Fruit fly (Drosophila melanogaster): Measurements from ENCODE around the gene Prosalpha6.

Prosalpha6 gene

DNA sequence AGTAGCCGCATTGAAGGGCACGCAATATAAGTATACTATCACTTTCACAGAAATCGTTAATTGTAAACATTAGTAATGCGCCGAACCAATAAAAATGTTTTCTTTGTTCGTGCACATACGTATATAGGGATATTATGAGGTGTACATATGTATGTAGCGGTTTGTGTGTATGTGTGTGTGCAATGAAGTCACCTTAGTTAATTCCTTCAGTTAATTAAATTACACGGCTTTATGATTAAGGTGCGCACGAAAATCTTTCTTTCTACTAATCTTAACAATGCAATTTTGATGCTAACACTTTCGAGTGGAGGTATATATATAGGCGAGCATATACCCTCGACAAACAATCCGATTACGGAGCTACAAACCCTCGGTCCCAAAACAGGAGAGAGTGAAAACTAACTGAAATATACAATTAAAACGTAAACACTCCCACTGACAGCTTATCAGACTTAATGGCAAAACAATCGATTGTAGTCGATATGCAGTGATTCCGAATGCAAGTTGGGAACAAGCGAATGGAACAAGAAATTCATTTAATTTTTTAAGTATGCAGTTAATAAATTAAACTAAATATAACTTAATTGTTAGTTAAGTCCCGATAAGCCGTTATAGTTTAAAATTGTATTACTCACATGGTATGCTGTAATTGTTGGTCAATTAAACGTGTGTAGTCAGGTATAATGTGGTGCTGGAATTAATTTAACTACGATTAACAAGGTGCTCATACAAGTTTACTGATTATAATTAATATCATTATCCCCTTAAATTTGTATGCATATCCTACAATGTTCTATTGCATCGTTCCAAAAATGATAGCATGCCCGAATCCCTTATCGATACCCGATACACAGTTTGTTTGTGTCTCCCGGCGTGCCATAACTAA is at the start of gene Prosalpha6, which contains the start of gene Npc1a:
Prosalpha6 (plus strand) TSS at position 851 of the 886 bp plus-strand sequence.
Npc1a (minus strand) TSS at position 716 of the 886 bp plus-strand sequence.
- TF ChIP-seq CG5204 (GFP tag; optimal IDR thresholded peaks at IDR 0.05) (no peak), Crg-1 (GFP tag; optimal IDR thresholded peaks at IDR 0.05) (no peak), toe (GFP tag; optimal IDR thresholded peaks at IDR 0.05) (no peak), CG7045 (GFP tag; optimal IDR thresholded peaks at IDR 0.05) (peak; percentile 3), ovo (GFP tag; optimal IDR thresholded peaks at IDR 0.05) (no peak), bab1 (GFP tag; optimal IDR thresholded peaks at IDR 0.05) (peak; percentile 44), Hr96 (GFP tag; optimal IDR thresholded peaks at IDR 0.05) (no peak), CG11617 (GFP tag; optimal IDR thresholded peaks at IDR 0.05) (no peak), CG1620 (GFP tag; optimal IDR thresholded peaks at IDR 0.05) (no peak), Clk (GFP tag; optimal IDR thresholded peaks at IDR 0.05) (no peak), kay (GFP tag; ENCODE audit: borderline replicate concordance) (peak; percentile 72), CG14711 (tag; optimal IDR thresholded peaks at IDR 0.05) (no peak), Mnt (GFP tag; optimal IDR thresholded peaks at IDR 0.05) (no peak), CG12768 (GFP tag; optimal IDR thresholded peaks at IDR 0.05) (peak; percentile 52), cic (GFP tag; optimal IDR thresholded peaks at IDR 0.05) (peak; percentile 37), cnc (optimal IDR thresholded peaks at IDR 0.05) (no peak), tj (GFP tag; optimal IDR thresholded peaks at IDR 0.05) (peak; percentile 4), CG33017 (tag; optimal IDR thresholded peaks at IDR 0.05) (no peak), pad (GFP tag; optimal IDR thresholded peaks at IDR 0.05) (peak; percentile 39), CG7101 (tag; optimal IDR thresholded peaks at IDR 0.05) (no peak)

DNA sequence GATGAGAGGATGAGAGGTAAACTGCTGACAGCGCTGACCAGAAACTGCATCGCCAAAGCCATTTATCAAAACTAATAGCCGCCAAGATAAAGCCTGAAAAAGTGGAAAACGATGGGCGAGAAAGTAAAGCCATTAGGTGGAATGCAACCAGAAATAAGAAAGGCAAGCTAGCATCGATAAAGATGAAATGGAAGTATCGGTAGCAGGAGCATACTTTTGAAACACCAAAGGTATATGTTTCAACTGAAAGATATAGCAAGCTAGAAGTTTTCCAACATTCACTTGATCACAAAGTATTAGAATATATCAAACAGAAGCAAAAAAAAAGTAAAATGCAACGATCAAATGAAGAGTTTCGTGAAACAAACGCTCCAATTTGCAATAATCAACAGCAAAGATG is 48.7 kb upstream of the Prosalpha6 start, which contains the start of gene CG13137:
CG13137 (plus strand) TSS at position 301 of the 400 bp plus-strand sequence.
- TF ChIP-seq CG11617 (GFP tag; optimal IDR thresholded peaks at IDR 0.05) (no peak), bab1 (GFP tag; optimal IDR thresholded peaks at IDR 0.05) (no peak), CG7101 (tag; optimal IDR thresholded peaks at IDR 0.05) (no peak), cnc (optimal IDR thresholded peaks at IDR 0.05) (no peak), CG33017 (tag; optimal IDR thresholded peaks at IDR 0.05) (no peak), CG5204 (GFP tag; optimal IDR thresholded peaks at IDR 0.05) (no peak), Mnt (GFP tag; optimal IDR thresholded peaks at IDR 0.05) (no peak), CG12768 (GFP tag; optimal IDR thresholded peaks at IDR 0.05) (no peak), CG1620 (GFP tag; optimal IDR thresholded peaks at IDR 0.05) (no peak), ovo (GFP tag; optimal IDR thresholded peaks at IDR 0.05) (no peak), CG14711 (tag; optimal IDR thresholded peaks at IDR 0.05) (no peak), pad (GFP tag; optimal IDR thresholded peaks at IDR 0.05) (no peak), CG7045 (GFP tag; optimal IDR thresholded peaks at IDR 0.05) (no peak), Crg-1 (GFP tag; optimal IDR thresholded peaks at IDR 0.05) (no peak), toe (GFP tag; optimal IDR thresholded peaks at IDR 0.05) (no peak), tj (GFP tag; optimal IDR thresholded peaks at IDR 0.05) (no peak)

DNA sequence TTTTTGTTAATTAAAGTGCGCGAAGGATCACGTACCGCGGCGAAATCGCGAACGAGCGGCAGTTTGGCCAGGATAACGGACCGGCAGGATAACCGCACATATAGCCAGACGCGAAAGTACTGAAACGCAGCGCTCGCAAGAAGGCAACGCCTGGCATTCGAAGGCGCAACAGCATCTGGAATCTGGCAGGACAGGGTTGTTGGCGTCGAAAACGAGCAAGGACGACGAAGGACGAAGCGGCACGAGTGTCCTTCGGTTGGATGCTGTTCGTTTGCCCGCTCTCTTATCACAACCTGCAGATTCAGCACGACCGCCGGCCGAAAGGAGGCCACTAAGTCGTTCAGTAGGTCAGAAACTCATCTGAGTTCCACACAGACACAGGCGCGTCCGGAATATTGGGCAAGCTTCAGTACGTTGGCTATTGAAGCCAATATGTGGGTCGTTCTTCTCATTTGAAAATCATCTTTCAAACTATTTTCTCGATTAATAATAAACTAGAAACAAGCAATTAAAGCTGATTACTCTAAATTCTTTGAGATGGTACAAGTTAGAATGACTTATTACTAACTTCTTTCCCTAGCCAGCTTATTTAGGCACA is 40.9 kb upstream of the Prosalpha6 start, which contains the start of gene CG44153:
CG44153 (minus strand) TSS at position 75 of the 598 bp plus-strand sequence.
- TF ChIP-seq CG33017 (tag; optimal IDR thresholded peaks at IDR 0.05) (no peak), CG11617 (GFP tag; optimal IDR thresholded peaks at IDR 0.05) (no peak), cnc (optimal IDR thresholded peaks at IDR 0.05) (no peak), ovo (GFP tag; optimal IDR thresholded peaks at IDR 0.05) (no peak), Clk (GFP tag; optimal IDR thresholded peaks at IDR 0.05) (no peak), tj (GFP tag; optimal IDR thresholded peaks at IDR 0.05) (no peak), CG7101 (tag; optimal IDR thresholded peaks at IDR 0.05) (no peak), Crg-1 (GFP tag; optimal IDR thresholded peaks at IDR 0.05) (no peak), cic (GFP tag; optimal IDR thresholded peaks at IDR 0.05) (no peak), CG1620 (GFP tag; optimal IDR thresholded peaks at IDR 0.05) (no peak), toe (GFP tag; optimal IDR thresholded peaks at IDR 0.05) (no peak), Mnt (GFP tag; optimal IDR thresholded peaks at IDR 0.05) (no peak), CG12768 (GFP tag; optimal IDR thresholded peaks at IDR 0.05) (no peak), Hr96 (GFP tag; optimal IDR thresholded peaks at IDR 0.05) (no peak), CG5204 (GFP tag; optimal IDR thresholded peaks at IDR 0.05) (no peak), pad (GFP tag; optimal IDR thresholded peaks at IDR 0.05) (no peak), kay (GFP tag; ENCODE audit: borderline replicate concordance) (no peak), bab1 (GFP tag; optimal IDR thresholded peaks at IDR 0.05) (no peak), CG7045 (GFP tag; optimal IDR thresholded peaks at IDR 0.05) (no peak)

DNA sequence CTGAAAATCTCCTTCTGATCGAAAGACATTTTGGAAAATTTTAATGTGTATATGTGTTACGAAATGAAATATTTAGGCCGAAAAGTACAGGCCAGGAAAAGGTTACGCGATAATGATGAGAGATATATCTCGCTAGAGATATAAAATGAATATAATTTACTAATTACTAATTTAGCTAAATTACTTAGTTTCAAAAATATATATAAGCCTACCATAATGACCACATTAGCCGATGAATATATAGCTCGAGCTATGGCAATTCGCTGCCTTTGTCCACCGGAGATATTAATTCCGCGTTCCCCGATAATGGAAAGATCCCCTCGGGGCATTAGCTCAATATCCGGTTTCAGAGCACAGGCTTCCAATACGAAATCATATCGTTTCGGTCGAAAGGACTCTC is 29.8 kb upstream of the Prosalpha6 start, which contains the start of gene Fum4:
Fum4 (minus strand) TSS at position 101 of the 400 bp plus-strand sequence.
- TF ChIP-seq CG14711 (tag; optimal IDR thresholded peaks at IDR 0.05) (no peak), ovo (GFP tag; optimal IDR thresholded peaks at IDR 0.05) (no peak), toe (GFP tag; optimal IDR thresholded peaks at IDR 0.05) (no peak), tj (GFP tag; optimal IDR thresholded peaks at IDR 0.05) (no peak), CG11617 (GFP tag; optimal IDR thresholded peaks at IDR 0.05) (no peak), cnc (optimal IDR thresholded peaks at IDR 0.05) (no peak), kay (GFP tag; ENCODE audit: borderline replicate concordance) (no peak)

DNA sequence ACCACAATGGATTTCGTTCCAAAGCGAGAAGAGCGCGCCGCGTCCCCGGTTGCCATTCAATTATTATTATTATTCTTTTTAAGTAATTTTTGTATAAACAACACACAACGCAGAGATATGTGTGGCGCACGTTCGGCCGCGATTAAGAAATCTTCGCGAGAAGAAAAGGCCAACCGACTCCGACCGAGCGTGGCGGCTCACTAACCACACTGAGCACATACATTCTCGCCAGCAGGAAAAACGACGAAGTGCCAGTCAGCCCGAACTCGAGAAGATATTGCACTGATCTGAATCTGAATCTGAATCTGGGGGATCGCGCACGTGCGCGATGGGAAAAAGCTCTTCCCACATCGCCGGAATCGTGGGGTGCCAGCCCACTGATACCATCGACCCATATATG is 22.2 kb upstream of the Prosalpha6 start, which contains the start of gene Sur:
Sur (minus strand) TSS at position 207 of the 400 bp plus-strand sequence.
- TF ChIP-seq CG7045 (GFP tag; optimal IDR thresholded peaks at IDR 0.05): no peak
- no peak for TF ChIP-seq cnc (optimal IDR thresholded peaks at IDR 0.05)
- TF ChIP-seq toe (GFP tag; optimal IDR thresholded peaks at IDR 0.05): no peak
- no peak for TF ChIP-seq Crg-1 (GFP tag; optimal IDR thresholded peaks at IDR 0.05)
- no peak for TF ChIP-seq cic (GFP tag; optimal IDR thresholded peaks at IDR 0.05)
- TF ChIP-seq CG7101 (tag; optimal IDR thresholded peaks at IDR 0.05): no peak
- TF ChIP-seq pad (GFP tag; optimal IDR thresholded peaks at IDR 0.05): no peak
- no peak for TF ChIP-seq kay (GFP tag; ENCODE audit: borderline replicate concordance)

Data from whole organism, adult.